Fruit fly (Drosophila melanogaster): Measurements from ENCODE around the gene tomb.

tomb gene

dm6 chr2L:5507082-5507481 lies 29.5 kb downstream of the tomb start (continued):
- TF ChIP-seq vri (GFP tag; optimal IDR thresholded peaks at IDR 0.05), result no peak
- no peak for TF ChIP-seq Ets21C (GFP tag; optimal IDR thresholded peaks at IDR 0.05)
- TF ChIP-seq CG15336 (GFP tag; IDR thresholded peaks at IDR 0.05), result no peak
- no peak for TF ChIP-seq pdm3 (GFP tag; optimal IDR thresholded peaks at IDR 0.05)
- no peak for TF ChIP-seq OdsH (GFP tag; optimal IDR thresholded peaks at IDR 0.05)
- no peak for TF ChIP-seq Sox102F (GFP tag; optimal IDR thresholded peaks at IDR 0.05)
- peak; percentile 16 for TF ChIP-seq spab (GFP tag; optimal IDR thresholded peaks at IDR 0.05)

dm6 chr2L:5505130-5505529 lies 31.4 kb downstream of the tomb start:
- TF ChIP-seq ss (GFP tag; optimal IDR thresholded peaks at IDR 0.05), result no peak
- TF ChIP-seq CG11902 (GFP tag; optimal IDR thresholded peaks at IDR 0.05), result no peak
- no peak for TF ChIP-seq Blimp-1 (GFP tag; optimal IDR thresholded peaks at IDR 0.05)
- no peak for TF ChIP-seq cyc (GFP tag; optimal IDR thresholded peaks at IDR 0.05)
- no peak for TF ChIP-seq CG8632 (GFP tag; optimal IDR thresholded peaks at IDR 0.05)
- no peak for TF ChIP-seq fkh (GFP tag; optimal IDR thresholded peaks at IDR 0.05)
- TF ChIP-seq CG11762 (GFP tag; optimal IDR thresholded peaks at IDR 0.05; ENCODE audit: insufficient read depth), result no peak
- TF ChIP-seq OdsH (GFP tag; optimal IDR thresholded peaks at IDR 0.05), result peak; percentile 33
- TF ChIP-seq CG6276 (GFP tag; optimal IDR thresholded peaks at IDR 0.05), result no peak
- no peak for TF ChIP-seq acj6 (GFP tag; optimal IDR thresholded peaks at IDR 0.05)
- no peak for TF ChIP-seq CG32006 (GFP tag; optimal IDR thresholded peaks at IDR 0.05)
- TF ChIP-seq fd85E (GFP tag; optimal IDR thresholded peaks at IDR 0.05), result no peak
- TF ChIP-seq Eip75B (GFP tag; optimal IDR thresholded peaks at IDR 0.05), result no peak
- no peak for TF ChIP-seq CG9139 (GFP tag; optimal IDR thresholded peaks at IDR 0.05)
- TF ChIP-seq svp (GFP tag), result peak; percentile 59
- TF ChIP-seq CG34406 (GFP tag; optimal IDR thresholded peaks at IDR 0.05), result no peak
- no peak for TF ChIP-seq CG1621 (tag; optimal IDR thresholded peaks at IDR 0.05)
- peak; percentile 51 for TF ChIP-seq Eip78C (GFP tag)
- TF ChIP-seq Sox14 (GFP tag; optimal IDR thresholded peaks at IDR 0.05), result no peak
- no peak for TF ChIP-seq net (GFP tag; optimal IDR thresholded peaks at IDR 0.05)
- TF ChIP-seq Hr4 (GFP tag; optimal IDR thresholded peaks at IDR 0.05), result no peak
- peak; percentile 23 for TF ChIP-seq CG31627 (GFP tag; optimal IDR thresholded peaks at IDR 0.05)
- peak; percentile 24 for TF ChIP-seq pdm3 (GFP tag; optimal IDR thresholded peaks at IDR 0.05)
- no peak for TF ChIP-seq dac (GFP tag; optimal IDR thresholded peaks at IDR 0.05)
- TF ChIP-seq CG4318 (GFP tag; optimal IDR thresholded peaks at IDR 0.05), result no peak
- TF ChIP-seq CG8319 (GFP tag; optimal IDR thresholded peaks at IDR 0.05), result no peak
- no peak for TF ChIP-seq salr (GFP tag; optimal IDR thresholded peaks at IDR 0.05)
- TF ChIP-seq CG6163 (GFP tag; IDR thresholded peaks at IDR 0.05), result no peak
- peak; percentile 58 for TF ChIP-seq esn (GFP tag; optimal IDR thresholded peaks at IDR 0.05)
- no peak for TF ChIP-seq dsx (GFP tag; optimal IDR thresholded peaks at IDR 0.05; ENCODE audit: poor library complexity, severe bottlenecking)
- TF ChIP-seq CG15336 (GFP tag; IDR thresholded peaks at IDR 0.05), result no peak
- TF ChIP-seq CG16779 (tag; optimal IDR thresholded peaks at IDR 0.05), result no peak
- peak; percentile 35 for TF ChIP-seq CG10631 (GFP tag; optimal IDR thresholded peaks at IDR 0.05)
- TF ChIP-seq Hr38 (GFP tag; optimal IDR thresholded peaks at IDR 0.05), result no peak
- no peak for TF ChIP-seq spab (GFP tag; optimal IDR thresholded peaks at IDR 0.05)
- peak; percentile 41 for TF ChIP-seq Met (GFP tag; optimal IDR thresholded peaks at IDR 0.05)
- peak; percentile 21 for TF ChIP-seq lz (GFP tag; optimal IDR thresholded peaks at IDR 0.05)
- TF ChIP-seq Smox (GFP tag; optimal IDR thresholded peaks at IDR 0.05), result peak; percentile 3
- no peak for TF ChIP-seq CG6808 (GFP tag; optimal IDR thresholded peaks at IDR 0.05)
- TF ChIP-seq CG6854 (GFP tag; optimal IDR thresholded peaks at IDR 0.05), result no peak
- no peak for TF ChIP-seq Lpt (GFP tag; optimal IDR thresholded peaks at IDR 0.05)
- TF ChIP-seq CG10669 (GFP tag; optimal IDR thresholded peaks at IDR 0.05), result no peak
- TF ChIP-seq Gug (GFP tag; IDR thresholded peaks at IDR 0.05), result no peak
- TF ChIP-seq topi (GFP tag; optimal IDR thresholded peaks at IDR 0.05), result peak; percentile 17
- no peak for TF ChIP-seq CG8119 (GFP tag; IDR thresholded peaks at IDR 0.05)
- no peak for TF ChIP-seq CG3032 (tag; optimal IDR thresholded peaks at IDR 0.05)
- no peak for TF ChIP-seq CG6792 (GFP tag; optimal IDR thresholded peaks at IDR 0.05)
- TF ChIP-seq Ets21C (GFP tag; optimal IDR thresholded peaks at IDR 0.05), result no peak

All from whole organism, prepupa.